Worm (Caenorhabditis elegans): Measurements from ENCODE around the gene cubn-1.

The cubn-1 gene

DNA sequence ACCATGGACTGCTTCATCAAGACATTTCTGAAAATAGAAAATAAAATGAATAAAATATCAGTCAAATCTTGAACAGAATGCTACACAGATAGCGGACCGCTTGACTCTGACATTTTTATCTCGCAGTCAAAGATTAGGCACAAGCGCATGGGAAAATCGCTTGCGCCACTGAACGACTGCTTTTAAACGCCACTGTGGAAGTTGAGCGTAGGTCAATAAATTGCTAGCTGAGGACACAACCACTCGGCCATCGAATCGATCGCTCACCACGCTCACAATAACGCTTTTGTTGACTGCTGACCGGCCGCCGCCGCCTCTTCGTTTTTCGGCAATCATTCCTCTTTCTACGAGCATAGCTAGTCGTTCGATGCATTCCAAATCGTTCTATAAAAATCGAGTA, 14.3 kb upstream of the cubn-1 start (continued):
- peak in 1 of 2 experiments; percentile 63 for TF ChIP-seq rec-8 (tag; optimal IDR thresholded peaks at IDR 0.05)
- TF ChIP-seq rpc-1 (optimal IDR thresholded peaks at IDR 0.05): peak; percentile 64
- peak; percentile 78 for TF ChIP-seq rpc-1 (tag; optimal IDR thresholded peaks at IDR 0.05)
- TF ChIP-seq Y95B8A.8 (GFP tag; IDR thresholded peaks at IDR 0.05): 0 out of 2 replicates have a peak, but pooled peaks have one; percentile 27
- peak; percentile 84 for TF ChIP-seq ZK185.1 (tag; optimal IDR thresholded peaks at IDR 0.05; ENCODE audit: poor library complexity, severe bottlenecking)
- TF ChIP-seq ztf-3 (GFP tag; optimal IDR thresholded peaks at IDR 0.05): no peak
- peak; percentile 50 for TF ChIP-seq mxl-1 (tag; optimal IDR thresholded peaks at IDR 0.05)
- TF ChIP-seq attf-6 (GFP tag; IDR thresholded peaks at IDR 0.05): no peak
- TF ChIP-seq F55B11.4 (tag; optimal IDR thresholded peaks at IDR 0.05; ENCODE audit: borderline replicate concordance, insufficient read depth): no peak
- TF ChIP-seq dox-1 (GFP tag; IDR thresholded peaks at IDR 0.05): peak; percentile 78
- peak; percentile 40; the same call in 1 of the 2 replicates for TF ChIP-seq hmg-1.2 (GFP tag; IDR thresholded peaks at IDR 0.05)
- TF ChIP-seq nhr-120 (GFP tag; IDR thresholded peaks at IDR 0.05): no peak
- TF ChIP-seq ceh-100 (GFP tag; IDR thresholded peaks at IDR 0.05): no peak
- no peak for TF ChIP-seq hmg-20 (GFP tag; IDR thresholded peaks at IDR 0.05)
- no peak for TF ChIP-seq hlh-26 (GFP tag; conservative IDR thresholded peaks at IDR 0.05)
- TF ChIP-seq mes-4 (tag; optimal IDR thresholded peaks at IDR 0.05): peak; percentile 52
- peak; percentile 89 for TF ChIP-seq tbp1 (GFP tag; optimal IDR thresholded peaks at IDR 0.05)
- peak; percentile 56 for TF ChIP-seq T07F8.4 (tag; optimal IDR thresholded peaks at IDR 0.05)
- no peak for TF ChIP-seq ceh-91 (GFP tag; IDR thresholded peaks at IDR 0.05)
- TF ChIP-seq egl-18 (GFP tag; IDR thresholded peaks at IDR 0.05): no peak
- no peak for TF ChIP-seq Y53F4B.3 (GFP tag; IDR thresholded peaks at IDR 0.05)
- no peak for TF ChIP-seq him-1 (tag; optimal IDR thresholded peaks at IDR 0.05)
- TF ChIP-seq nfya-2 (GFP tag; IDR thresholded peaks at IDR 0.05): no peak
- TF ChIP-seq madf-6 (GFP tag; IDR thresholded peaks at IDR 0.05): peak; percentile 61; the same call in 1 of the 2 replicates
- TF ChIP-seq egl-44 (GFP tag; IDR thresholded peaks at IDR 0.05): peak; percentile 49; the same call in 1 of the 2 replicates
- no peak for TF ChIP-seq aptf-3 (GFP tag; IDR thresholded peaks at IDR 0.05)
- no peak for TF ChIP-seq ztf-6 (GFP tag; IDR thresholded peaks at IDR 0.05)
- TF ChIP-seq sptf-2 (GFP tag; optimal IDR thresholded peaks at IDR 0.05): no peak
- peak in 1 of 3 experiments; percentile 33 for TF ChIP-seq lin-35 (GFP tag; optimal IDR thresholded peaks at IDR 0.05)
- peak; percentile 25 for TF ChIP-seq attf-5 (GFP tag; optimal IDR thresholded peaks at IDR 0.05)
- no peak for TF ChIP-seq lag-1 (GFP tag; IDR thresholded peaks at IDR 0.05)
- TF ChIP-seq zfh-2 (GFP tag; conservative IDR thresholded peaks at IDR 0.05): peak; percentile 53; the same call in 1 of the 2 replicates
- no peak for TF ChIP-seq bed-1 (GFP tag; IDR thresholded peaks at IDR 0.05)
- TF ChIP-seq F57C9.4 (tag; optimal IDR thresholded peaks at IDR 0.05): no peak
- peak; percentile 28 for TF ChIP-seq nhr-179 (tag; optimal IDR thresholded peaks at IDR 0.05)
- peak; percentile 55 for TF ChIP-seq snpc-1.3 (tag; optimal IDR thresholded peaks at IDR 0.05; ENCODE audit: insufficient read depth)
- peak; percentile 79 for TF ChIP-seq die-1 (tag; optimal IDR thresholded peaks at IDR 0.05)
- TF ChIP-seq F10E7.11 (tag; optimal IDR thresholded peaks at IDR 0.05): peak; percentile 54
- TF ChIP-seq lin-40 (tag; optimal IDR thresholded peaks at IDR 0.05): peak; percentile 45
- TF ChIP-seq xnd-1 (tag; optimal IDR thresholded peaks at IDR 0.05): no peak
- TF ChIP-seq zim-3 (tag; optimal IDR thresholded peaks at IDR 0.05): no peak
- TF ChIP-seq ztf-18 (tag; optimal IDR thresholded peaks at IDR 0.05): peak; percentile 71
- no peak for TF ChIP-seq efl-1 (GFP tag; optimal IDR thresholded peaks at IDR 0.05)
- peak; percentile 52 for TF ChIP-seq hlh-12 (tag; optimal IDR thresholded peaks at IDR 0.05)
- peak; percentile 2 for TF ChIP-seq unc-130 (GFP tag; optimal IDR thresholded peaks at IDR 0.05)
- peak; percentile 22 for TF ChIP-seq somi-1 (GFP tag; optimal IDR thresholded peaks at IDR 0.05)
- no peak for TF ChIP-seq let-526 (GFP tag; IDR thresholded peaks at IDR 0.05)
- TF ChIP-seq C17E4.6 (GFP tag; IDR thresholded peaks at IDR 0.05): no peak
- peak; percentile 44 for TF ChIP-seq nhr-80 (tag; optimal IDR thresholded peaks at IDR 0.05)
- peak; percentile 19 for TF ChIP-seq atf-7 (tag; optimal IDR thresholded peaks at IDR 0.05)
